Worm (Caenorhabditis elegans) whole organism, L1 larva: ENCODE data around the gene F13E9.11.

ENCODE experiments used
- aly-2 ChIP-seq: fragments of 150-350 bp; optimal IDR thresholded peaks from 2 replicates; lab custom pipeline; 2014; ENCODE audit warnings: missing biosample characterization, missing genetic modification characterization
- dsc-1 ChIP-seq: sonication (generic microtip); optimal IDR thresholded peaks from 2 replicates; lab custom pipeline; 2016; ENCODE audit warnings: mild to moderate bottlenecking, missing genetic modification characterization, missing compliant biosample characterization
- nhr-11 ChIP-seq: fragments of 150-350 bp; optimal IDR thresholded peaks from 2 replicates; lab custom pipeline; 2014; ENCODE audit warnings: missing biosample characterization, missing genetic modification characterization

ce11 chrIV:10842232-10842631 lies 26.7 kb downstream of the F13E9.11 start:
- TF ChIP-seq dsc-1 (no peak), aly-2 (tag; lab: Kevin White, UChicago) (no peak), nhr-11 (no peak)
